Worm (Caenorhabditis elegans) whole organism, L4 larva: ENCODE measurements around the gene apl-1.
A peak's percentile ranks its signal among the peaks of the same experiment; 100 is the strongest.

ENCODE experiments used
- F10B5.3 ChIP-seq: sonication (generic microtip); optimal IDR thresholded peaks from 2 replicates; lab custom pipeline; 2016; ENCODE audit warnings: mild to moderate bottlenecking, missing genetic modification characterization, missing compliant biosample characterization
- F26F4.8 ChIP-seq: fragments of 200-800 bp; sonication (Bioruptor generic); conservative IDR thresholded peaks from 2 replicates; pipeline ENCODE4 v1.3.6; 2022; ENCODE audit warnings: missing genetic modification characterization, missing compliant biosample characterization
- F37D6.2 ChIP-seq: sonication (generic microtip); optimal IDR thresholded peaks from 2 replicates; lab custom pipeline; 2016; ENCODE audit warnings: mild to moderate bottlenecking, missing genetic modification characterization, missing compliant biosample characterization
- T20F7.1 ChIP-seq: fragments of 200-800 bp; sonication (Bioruptor generic); optimal IDR thresholded peaks from 2 replicates; lab custom pipeline; 2018; ENCODE audit warnings: mild to moderate bottlenecking, missing genetic modification characterization, missing compliant biosample characterization
- ZK337.2 ChIP-seq: fragments of 200-800 bp; sonication (Bioruptor generic); IDR thresholded peaks from 2 replicates; pipeline ENCODE4 v1.3.6; 2022; ENCODE audit warnings: missing genetic modification reagents, missing genetic modification characterization, missing compliant biosample characterization
- aha-1 ChIP-seq: fragments of 150-350 bp; peaks from one replicate; lab custom pipeline; 2014; ENCODE audit warnings: missing biosample characterization, missing genetic modification characterization
- ceh-32 ChIP-seq: sonication (generic microtip); optimal IDR thresholded peaks from 2 replicates; lab custom pipeline; 2016; ENCODE audit warnings: mild to moderate bottlenecking, missing genetic modification characterization, missing compliant biosample characterization; ENCODE audit not compliant: poor library complexity
- ceh-44 ChIP-seq: fragments of 200-800 bp; sonication (Bioruptor generic); IDR thresholded peaks from 2 replicates; pipeline ENCODE4 v1.3.6; 2022; ENCODE audit warnings: missing genetic modification reagents, missing genetic modification characterization, missing compliant biosample characterization
- cey-2 ChIP-seq: sonication (generic microtip); optimal IDR thresholded peaks from 3 replicates; lab custom pipeline; 2017; ENCODE audit warnings: missing genetic modification characterization, mild to moderate bottlenecking, missing compliant biosample characterization, antibody characterized with exemption, borderline replicate concordance; ENCODE audit not compliant: insufficient read depth
- daf-16 ChIP-seq, 3 experiments: sonication (generic microtip); optimal IDR thresholded peaks; 2 replicates each; lab custom pipeline; 2016 to 2017; ENCODE audit warnings: missing genetic modification characterization in 3 of 3, missing genetic modification reagents in 3 of 3, mild to moderate bottlenecking in 2 of 3, missing compliant biosample characterization in 2 of 3, missing biosample characterization in 1 of 3, moderate library complexity in 1 of 3
- dmd-6 ChIP-seq: fragments of 200-800 bp; sonication (Bioruptor generic); IDR thresholded peaks from 2 replicates; pipeline ENCODE4 v1.3.6; 2022; ENCODE audit warnings: missing genetic modification reagents, missing genetic modification characterization, missing compliant biosample characterization
- dpl-1 ChIP-seq: fragments of 150-350 bp; optimal IDR thresholded peaks from 2 replicates; lab custom pipeline; 2014; ENCODE audit warnings: missing biosample characterization, missing genetic modification reagents, missing genetic modification characterization
- duxl-1 ChIP-seq: sonication (generic microtip); optimal IDR thresholded peaks from 2 replicates; lab custom pipeline; 2016; ENCODE audit warnings: mild to moderate bottlenecking, missing genetic modification characterization, moderate library complexity, missing compliant biosample characterization; ENCODE audit not compliant: poor library complexity
- egl-27 ChIP-seq: sonication (generic microtip); optimal IDR thresholded peaks from 3 replicates; lab custom pipeline; 2017; ENCODE audit warnings: missing biosample characterization, missing genetic modification reagents, missing genetic modification characterization
- fos-1 ChIP-seq: fragments of 150-350 bp; optimal IDR thresholded peaks from 2 replicates; lab custom pipeline; 2014; ENCODE audit warnings: missing biosample characterization, missing genetic modification characterization
- gei-8 ChIP-seq: fragments of 200-800 bp; sonication (Bioruptor generic); optimal IDR thresholded peaks from 2 replicates; lab custom pipeline; 2018; ENCODE audit warnings: mild to moderate bottlenecking, missing genetic modification characterization, missing compliant biosample characterization
- hif-1 ChIP-seq, 2 experiments: sonication (generic microtip); optimal IDR thresholded peaks; 2 replicates each; lab custom pipeline; 2016 to 2017; ENCODE audit warnings: missing compliant biosample characterization in 2 of 2, missing genetic modification characterization in 2 of 2, missing genetic modification reagents in 2 of 2, missing genotype in 2 of 2, mild to moderate bottlenecking in 1 of 2
- hlh-11 ChIP-seq: fragments of 200-800 bp; sonication (Bioruptor generic); optimal IDR thresholded peaks from 2 replicates; lab custom pipeline; 2018; ENCODE audit warnings: mild to moderate bottlenecking, missing genetic modification characterization, missing compliant biosample characterization
- hlh-30 ChIP-seq: sonication (generic microtip); optimal IDR thresholded peaks from 2 replicates; lab custom pipeline; 2017; ENCODE audit warnings: antibody characterized with exemption, mild to moderate bottlenecking, missing genetic modification characterization, missing compliant biosample characterization; ENCODE audit not compliant: insufficient read depth
- hmg-1.1 ChIP-seq: fragments of 200-800 bp; sonication (Bioruptor generic); IDR thresholded peaks from 2 replicates; pipeline ENCODE4 v1.3.6; 2022; ENCODE audit warnings: missing genetic modification reagents, missing genetic modification characterization, missing compliant biosample characterization
- lin-1 ChIP-seq: fragments of 200-800 bp; sonication (Bioruptor generic); IDR thresholded peaks from 2 replicates; pipeline ENCODE4 v1.3.6; 2022; ENCODE audit warnings: missing genetic modification reagents, missing genetic modification characterization, missing compliant biosample characterization
- lin-13 ChIP-seq: fragments of 150-350 bp; optimal IDR thresholded peaks from 2 replicates; lab custom pipeline; 2014; ENCODE audit warnings: missing biosample characterization, missing genetic modification reagents, missing genetic modification characterization
- lin-29 ChIP-seq: fragments of 200-800 bp; sonication (Bioruptor generic); IDR thresholded peaks from 2 replicates; pipeline ENCODE4 v1.3.6; 2022; ENCODE audit warnings: missing genetic modification reagents, missing genetic modification characterization, missing compliant biosample characterization
- lin-38 ChIP-seq: fragments of 200-800 bp; sonication (Bioruptor generic); IDR thresholded peaks from 2 replicates; pipeline ENCODE4 v1.3.6; 2022; ENCODE audit warnings: missing genetic modification reagents, missing genetic modification characterization, missing compliant biosample characterization
- lin-39 ChIP-seq: fragments of 150-350 bp; optimal IDR thresholded peaks from 2 replicates; lab custom pipeline; 2014; ENCODE audit warnings: missing biosample characterization, missing genetic modification reagents, missing genetic modification characterization
- lsy-2 ChIP-seq, 2 experiments: fragments of 150-350 bp in 1 of 2; sonication (generic microtip) in 1 of 2; optimal IDR thresholded peaks; 2 replicates each; lab custom pipeline; 2014 to 2017; ENCODE audit warnings: missing biosample characterization in 2 of 2, missing genetic modification characterization in 2 of 2
- mdl-1 ChIP-seq, 2 experiments: fragments of 150-350 bp in 1 of 2; sonication (generic microtip) in 1 of 2; optimal IDR thresholded peaks; 2 replicates each; lab custom pipeline; 2014 to 2017; ENCODE audit warnings: missing biosample characterization in 2 of 2, missing genetic modification characterization in 2 of 2
- mep-1 ChIP-seq: fragments of 150-350 bp; sonication (generic microtip); optimal IDR thresholded peaks from 3 replicates; lab custom pipeline; 2014; ENCODE audit warnings: missing biosample characterization, missing genetic modification characterization
- mxl-2 ChIP-seq: fragments of 200-800 bp; sonication (Bioruptor generic); conservative IDR thresholded peaks from 2 replicates; pipeline ENCODE4 v1.3.6; 2022; ENCODE audit warnings: missing genetic modification reagents, missing genetic modification characterization, missing compliant biosample characterization
- mxl-3 ChIP-seq: fragments of 200-800 bp; sonication (Bioruptor generic); optimal IDR thresholded peaks from 2 replicates; lab custom pipeline; 2018; ENCODE audit warnings: mild to moderate bottlenecking, missing genetic modification characterization, missing compliant biosample characterization
- nhr-10 ChIP-seq: fragments of 150-350 bp; optimal IDR thresholded peaks from 2 replicates; lab custom pipeline; 2014; ENCODE audit warnings: missing biosample characterization, missing genetic modification characterization
- nhr-11 ChIP-seq: fragments of 150-350 bp; optimal IDR thresholded peaks from 2 replicates; lab custom pipeline; 2014; ENCODE audit warnings: missing biosample characterization, missing genetic modification characterization
- nhr-25 ChIP-seq: sonication (generic microtip); optimal IDR thresholded peaks from 2 replicates; lab custom pipeline; 2017; ENCODE audit warnings: missing genetic modification characterization, mild to moderate bottlenecking, missing compliant biosample characterization, antibody characterized with exemption, moderate library complexity, borderline replicate concordance; ENCODE audit not compliant: insufficient read depth
- nhr-28 ChIP-seq: fragments of 150-350 bp; optimal IDR thresholded peaks from 2 replicates; lab custom pipeline; 2014; ENCODE audit warnings: missing biosample characterization, missing genetic modification characterization
- nhr-42 ChIP-seq: fragments of 200-800 bp; sonication (Bioruptor generic); IDR thresholded peaks from 2 replicates; pipeline ENCODE4 v1.3.6; 2022; ENCODE audit warnings: missing genetic modification characterization, missing compliant biosample characterization
- nhr-6 ChIP-seq: fragments of 150-350 bp; optimal IDR thresholded peaks from 2 replicates; lab custom pipeline; 2014; ENCODE audit warnings: missing biosample characterization, missing genetic modification characterization
- nhr-77 ChIP-seq: fragments of 150-350 bp; optimal IDR thresholded peaks from 2 replicates; lab custom pipeline; 2014; ENCODE audit warnings: missing biosample characterization, missing genetic modification characterization
- php-3 ChIP-seq: fragments of 200-800 bp; sonication (Bioruptor generic); IDR thresholded peaks from 2 replicates; pipeline ENCODE4 v1.3.6; 2022; ENCODE audit warnings: missing genetic modification reagents, missing genetic modification characterization, missing compliant biosample characterization
- pqm-1 ChIP-seq: sonication (generic microtip); optimal IDR thresholded peaks from 2 replicates; lab custom pipeline; 2017; ENCODE audit warnings: missing biosample characterization, missing genetic modification characterization
- saeg-2 ChIP-seq: fragments of 200-800 bp; sonication (Bioruptor generic); IDR thresholded peaks from 2 replicates; pipeline ENCODE4 v1.3.6; 2022; ENCODE audit warnings: missing genetic modification reagents, missing genetic modification characterization, missing compliant biosample characterization
- spr-1 ChIP-seq: sonication (generic microtip); optimal IDR thresholded peaks from 2 replicates; lab custom pipeline; 2016; ENCODE audit warnings: mild to moderate bottlenecking, missing genetic modification characterization, missing compliant biosample characterization
- zfp-2 ChIP-seq: sonication (generic microtip); optimal IDR thresholded peaks from 2 replicates; lab custom pipeline; 2016; ENCODE audit warnings: mild to moderate bottlenecking, missing genetic modification characterization, missing compliant biosample characterization
- zfp-3 ChIP-seq: fragments of 200-800 bp; sonication (Bioruptor generic); conservative IDR thresholded peaks from 2 replicates; pipeline ENCODE4 v1.3.6; 2022; ENCODE audit warnings: missing genetic modification reagents, missing genetic modification characterization, missing compliant biosample characterization
- zip-2 ChIP-seq: fragments of 150-350 bp; optimal IDR thresholded peaks from 2 replicates; lab custom pipeline; 2014; ENCODE audit warnings: missing biosample characterization, missing genetic modification characterization

apl-1 gene

ce11 chrX:5116816-5117459 lies at the start of gene apl-1:
apl-1 (minus strand) TSS chrX:5116866.
- peak; percentile 19; the same call in 1 of the 2 replicates for TF ChIP-seq dmd-6 (GFP tag; lab: Robert Waterston, UW)
- no peak for TF ChIP-seq lin-38 (GFP tag; lab: Robert Waterston, UW)
- TF ChIP-seq nhr-25 (tag; lab: Kevin White, UChicago): peak; percentile 16
- 0 out of 2 replicates have a peak, but pooled peaks have one; percentile 17 for TF ChIP-seq hmg-1.1 (GFP tag; lab: Robert Waterston, UW)
- TF ChIP-seq hif-1 (tag; optimal IDR thresholded peaks at IDR 0.05; lab: Kevin White, UChicago): no peak
- TF ChIP-seq nhr-28 (tag; lab: Kevin White, UChicago): peak; percentile 70
- TF ChIP-seq mxl-3 (GFP tag; lab: Kevin White, UChicago): peak; percentile 14
- TF ChIP-seq daf-16 (GFP tag; optimal IDR thresholded peaks at IDR 0.05; lab: Kevin White, UChicago): no peak
- peak; percentile 2 for TF ChIP-seq daf-16 (tag; optimal IDR thresholded peaks at IDR 0.05; lab: Kevin White, UChicago)
- TF ChIP-seq hlh-30 (tag; lab: Kevin White, UChicago): peak; percentile 23

ce11 chrX:5165037-5165436 lies 48.4 kb upstream of the apl-1 start, which contains the start of gene mans-3:
mans-3 (plus strand) TSS chrX:5165395.
- TF ChIP-seq nhr-6 (tag; lab: Kevin White, UChicago) (peak; percentile 94), nhr-42 (GFP tag; lab: Robert Waterston, UW) (peak; percentile 81), hif-1 (tag; optimal IDR thresholded peaks at IDR 0.05; lab: Kevin White, UChicago) (peak; percentile 39 to 82), duxl-1 (tag; lab: Kevin White, UChicago) (peak; percentile 84), egl-27 (no peak), F37D6.2 (tag; lab: Kevin White, UChicago) (peak; percentile 87), zfp-3 (GFP tag; lab: Robert Waterston, UW) (0 out of 2 replicates have a peak, but pooled peaks have one; percentile 18), lin-29 (GFP tag; lab: Robert Waterston, UW) (peak; percentile 73), T20F7.1 (peak; percentile 84), ceh-44 (GFP tag; lab: Robert Waterston, UW) (no peak), lin-1 (GFP tag; lab: Robert Waterston, UW) (peak; percentile 81), lin-13 (peak; percentile 80), aha-1 (tag; lab: Kevin White, UChicago) (peak; percentile 96), pqm-1 (tag; lab: Kevin White, UChicago) (peak; percentile 37), nhr-28 (tag; lab: Kevin White, UChicago) (peak; percentile 88), zfp-2 (peak; percentile 17), daf-16 (GFP tag; optimal IDR thresholded peaks at IDR 0.05; lab: Kevin White, UChicago) (peak; percentile 51 to 72), daf-16 (tag; optimal IDR thresholded peaks at IDR 0.05; lab: Kevin White, UChicago) (peak; percentile 70), php-3 (no peak; the same call in 1 of the 2 replicates), nhr-11 (tag; lab: Kevin White, UChicago) (peak; percentile 90), mep-1 (tag; lab: Kevin White, UChicago) (peak; percentile 98), gei-8 (GFP tag; lab: Kevin White, UChicago) (peak; percentile 15), lin-39 (tag; lab: Kevin White, UChicago) (no peak), mxl-2 (GFP tag; lab: Robert Waterston, UW) (peak; percentile 96), dmd-6 (GFP tag; lab: Robert Waterston, UW) (peak; percentile 95), mdl-1 (tag; optimal IDR thresholded peaks at IDR 0.05; lab: Kevin White, UChicago) (peak; percentile 92 to 100), spr-1 (peak; percentile 88), nhr-25 (tag; lab: Kevin White, UChicago) (peak; percentile 74), hlh-11 (peak; percentile 98), ZK337.2 (GFP tag; lab: Robert Waterston, UW) (no peak), cey-2 (tag; lab: Kevin White, UChicago) (peak; percentile 44), zip-2 (tag; lab: Kevin White, UChicago) (peak; percentile 73), lsy-2 (tag; optimal IDR thresholded peaks at IDR 0.05; lab: Kevin White, UChicago) (peak; percentile 49 to 94), fos-1 (tag; lab: Kevin White, UChicago) (no peak), F26F4.8 (GFP tag; lab: Robert Waterston, UW) (no peak), ceh-32 (tag; lab: Kevin White, UChicago) (peak; percentile 42), nhr-10 (no peak), dpl-1 (GFP tag; lab: Kevin White, UChicago) (peak; percentile 79), nhr-77 (tag; lab: Kevin White, UChicago) (peak; percentile 92), lin-38 (GFP tag; lab: Robert Waterston, UW) (no peak), hlh-30 (tag; lab: Kevin White, UChicago) (peak; percentile 96), saeg-2 (GFP tag; lab: Robert Waterston, UW) (0 out of 2 replicates have a peak, but pooled peaks have one; percentile 35), F10B5.3 (tag; lab: Kevin White, UChicago) (no peak)
